Worm (Caenorhabditis elegans): ENCODE data around the gene jmjd-1.1.

The jmjd-1.1 gene

ce11 chrII:11806256-11806655 lies at the start of gene jmjd-1.1:
Gene jmjd-1.1, plus strand, starts transcription at chrII:11806556.
- TF ChIP-seq klf-2 (GFP tag; conservative IDR thresholded peaks at IDR 0.05) (no peak), tab-1 (GFP tag; IDR thresholded peaks at IDR 0.05) (no peak), flt-1 (GFP tag; IDR thresholded peaks at IDR 0.05) (no peak), T22C8.4 (GFP tag; IDR thresholded peaks at IDR 0.05) (no peak), med-1 (GFP tag; optimal IDR thresholded peaks at IDR 0.05; ENCODE audit: insufficient read depth) (no peak), ztf-23 (GFP tag; IDR thresholded peaks at IDR 0.05) (no peak)

- TF ChIP-seq ref-1 (GFP tag; conservative IDR thresholded peaks at IDR 0.05) (no peak), cog-1 (tag; optimal IDR thresholded peaks at IDR 0.05) (no peak), med-1 (GFP tag; optimal IDR thresholded peaks at IDR 0.05; ENCODE audit: insufficient read depth) (no peak), flt-1 (GFP tag; IDR thresholded peaks at IDR 0.05) (no peak), T22C8.4 (GFP tag; IDR thresholded peaks at IDR 0.05) (no peak), ztf-29 (GFP tag; IDR thresholded peaks at IDR 0.05) (no peak), tab-1 (GFP tag; IDR thresholded peaks at IDR 0.05) (no peak), ztf-23 (GFP tag; IDR thresholded peaks at IDR 0.05) (no peak), klf-2 (GFP tag; conservative IDR thresholded peaks at IDR 0.05) (no peak)
Observed at ce11 chrII:11756684-11757107, 49.7 kb upstream of the jmjd-1.1 start.

ce11 chrII:11759277-11759676 lies 47.1 kb upstream of the jmjd-1.1 start, which contains the start of the genes F44E5.4 and F44E5.5:
Gene F44E5.4, minus strand, starts transcription at chrII:11759311.
Gene F44E5.5, plus strand, starts transcription at chrII:11759662.
- TF ChIP-seq tab-1 (GFP tag; IDR thresholded peaks at IDR 0.05) (peak; percentile 61; the same call in 1 of the 2 replicates), cog-1 (tag; optimal IDR thresholded peaks at IDR 0.05) (peak; percentile 66), ztf-23 (GFP tag; IDR thresholded peaks at IDR 0.05) (peak; percentile 91), flt-1 (GFP tag; IDR thresholded peaks at IDR 0.05) (peak; percentile 97), T22C8.4 (GFP tag; IDR thresholded peaks at IDR 0.05) (peak; percentile 66), ref-1 (GFP tag; conservative IDR thresholded peaks at IDR 0.05) (peak; percentile 50; the same call in 1 of the 2 replicates), klf-2 (GFP tag; conservative IDR thresholded peaks at IDR 0.05) (peak; percentile 79), ztf-29 (GFP tag; IDR thresholded peaks at IDR 0.05) (peak; percentile 72)

- no peak for TF ChIP-seq T22C8.4 (GFP tag; IDR thresholded peaks at IDR 0.05)
- no peak for TF ChIP-seq klf-2 (GFP tag; conservative IDR thresholded peaks at IDR 0.05)
- TF ChIP-seq ztf-23 (GFP tag; IDR thresholded peaks at IDR 0.05), result no peak
- TF ChIP-seq ref-1 (GFP tag; conservative IDR thresholded peaks at IDR 0.05), result no peak
- no peak for TF ChIP-seq flt-1 (GFP tag; IDR thresholded peaks at IDR 0.05)
Observed at ce11 chrII:11761806-11762512, 44.4 kb upstream of the jmjd-1.1 start.

- TF ChIP-seq klf-2 (GFP tag; conservative IDR thresholded peaks at IDR 0.05) (no peak), ztf-23 (GFP tag; IDR thresholded peaks at IDR 0.05) (no peak), tab-1 (GFP tag; IDR thresholded peaks at IDR 0.05) (0 out of 2 replicates have a peak, but pooled peaks have one; percentile 28), flt-1 (GFP tag; IDR thresholded peaks at IDR 0.05) (no peak)
Observed at ce11 chrII:11765506-11766152, 40.7 kb upstream of the jmjd-1.1 start.

ce11 chrII:11766472-11766871 lies 39.9 kb upstream of the jmjd-1.1 start, which contains the start of gene F44E5.2:
Gene F44E5.2, plus strand, starts transcription at chrII:11766772.
- TF ChIP-seq flt-1 (GFP tag; IDR thresholded peaks at IDR 0.05) (no peak), ztf-29 (GFP tag; IDR thresholded peaks at IDR 0.05) (no peak), tab-1 (GFP tag; IDR thresholded peaks at IDR 0.05) (no peak), T22C8.4 (GFP tag; IDR thresholded peaks at IDR 0.05) (no peak), ref-1 (GFP tag; conservative IDR thresholded peaks at IDR 0.05) (no peak), med-1 (GFP tag; optimal IDR thresholded peaks at IDR 0.05; ENCODE audit: insufficient read depth) (no peak), klf-2 (GFP tag; conservative IDR thresholded peaks at IDR 0.05) (no peak), cog-1 (tag; optimal IDR thresholded peaks at IDR 0.05) (no peak), ztf-23 (GFP tag; IDR thresholded peaks at IDR 0.05) (no peak)

- TF ChIP-seq flt-1 (GFP tag; IDR thresholded peaks at IDR 0.05) (no peak), med-1 (GFP tag; optimal IDR thresholded peaks at IDR 0.05; ENCODE audit: insufficient read depth) (no peak), T22C8.4 (GFP tag; IDR thresholded peaks at IDR 0.05) (no peak), ztf-23 (GFP tag; IDR thresholded peaks at IDR 0.05) (no peak), cog-1 (tag; optimal IDR thresholded peaks at IDR 0.05) (no peak), ref-1 (GFP tag; conservative IDR thresholded peaks at IDR 0.05) (no peak), tab-1 (GFP tag; IDR thresholded peaks at IDR 0.05) (no peak), klf-2 (GFP tag; conservative IDR thresholded peaks at IDR 0.05) (no peak), ztf-29 (GFP tag; IDR thresholded peaks at IDR 0.05) (no peak)
Observed at ce11 chrII:11772364-11772763, 34.0 kb upstream of the jmjd-1.1 start, which contains the start of gene F44E5.15. Gene F44E5.15, plus strand, starts transcription at chrII:11772664.

- TF ChIP-seq klf-2 (GFP tag; conservative IDR thresholded peaks at IDR 0.05), result no peak
- TF ChIP-seq flt-1 (GFP tag; IDR thresholded peaks at IDR 0.05), result no peak
- TF ChIP-seq T22C8.4 (GFP tag; IDR thresholded peaks at IDR 0.05), result no peak
- no peak for TF ChIP-seq med-1 (GFP tag; optimal IDR thresholded peaks at IDR 0.05; ENCODE audit: insufficient read depth)
- TF ChIP-seq tab-1 (GFP tag; IDR thresholded peaks at IDR 0.05), result no peak
- no peak for TF ChIP-seq cog-1 (tag; optimal IDR thresholded peaks at IDR 0.05)
- no peak for TF ChIP-seq ztf-23 (GFP tag; IDR thresholded peaks at IDR 0.05)
- no peak for TF ChIP-seq ref-1 (GFP tag; conservative IDR thresholded peaks at IDR 0.05)
- no peak for TF ChIP-seq ztf-29 (GFP tag; IDR thresholded peaks at IDR 0.05)
Observed at ce11 chrII:11774218-11774617, 32.1 kb upstream of the jmjd-1.1 start, which contains the start of gene F44E5.1. Gene F44E5.1, minus strand, starts transcription at chrII:11774559.

- TF ChIP-seq ztf-23 (GFP tag; IDR thresholded peaks at IDR 0.05) (no peak), klf-2 (GFP tag; conservative IDR thresholded peaks at IDR 0.05) (no peak), cog-1 (tag; optimal IDR thresholded peaks at IDR 0.05) (no peak), ztf-29 (GFP tag; IDR thresholded peaks at IDR 0.05) (no peak), flt-1 (GFP tag; IDR thresholded peaks at IDR 0.05) (no peak), ref-1 (GFP tag; conservative IDR thresholded peaks at IDR 0.05) (no peak)
Observed at ce11 chrII:11777893-11778480, 28.4 kb upstream of the jmjd-1.1 start, which contains the start of the genes patr-1 and dna-2. Gene patr-1, minus strand, starts transcription at chrII:11777943. Gene dna-2, plus strand, starts transcription at chrII:11778430.

Data from whole organism, midembryonic.